Worm (Caenorhabditis elegans): ENCODE measurements around the gene F46H6.5.

DNA sequence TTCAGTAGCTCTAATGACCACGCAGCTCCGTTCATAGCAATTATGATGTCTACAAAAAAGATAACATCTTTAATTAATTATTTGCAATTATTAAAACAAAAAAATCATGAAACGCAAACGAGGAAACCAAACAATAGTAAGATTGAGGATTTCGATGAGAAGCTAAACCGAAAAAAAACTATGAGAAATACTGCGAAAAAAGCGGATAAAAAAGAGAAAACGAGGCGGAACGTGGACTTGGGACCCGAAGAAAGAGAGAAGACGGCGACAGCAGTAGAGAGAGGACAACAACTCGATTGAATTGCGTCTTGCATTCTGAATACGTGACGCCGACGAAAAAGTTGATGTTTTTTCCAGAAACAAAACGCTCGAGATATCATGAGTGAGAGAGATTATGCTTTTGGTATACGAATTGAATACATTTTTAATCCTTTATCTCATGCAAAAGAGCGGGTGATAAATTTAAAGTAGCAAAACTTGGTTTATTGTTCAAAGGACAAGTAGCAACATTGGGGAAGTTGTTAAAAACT, 3.1 kb downstream of the F46H6.5 start, which contains the start of gene ncr-1:
- TF ChIP-seq nhr-237 (tag; optimal IDR thresholded peaks at IDR 0.05), result no peak
- TF ChIP-seq ama-1 (optimal IDR thresholded peaks at IDR 0.05), result no peak
- TF ChIP-seq dpl-1 (GFP tag; optimal IDR thresholded peaks at IDR 0.05), result no peak
- no peak for TF ChIP-seq unc-62 (GFP tag; optimal IDR thresholded peaks at IDR 0.05 in 1 of 2)
- no peak for TF ChIP-seq unc-62 (tag; optimal IDR thresholded peaks at IDR 0.05)
- no peak for TF ChIP-seq jun-1 (tag; optimal IDR thresholded peaks at IDR 0.05)
- no peak for TF ChIP-seq nhr-25 (tag; optimal IDR thresholded peaks at IDR 0.05; ENCODE audit: borderline replicate concordance, insufficient read depth)
- no peak for TF ChIP-seq mdl-1 (tag; optimal IDR thresholded peaks at IDR 0.05)
- no peak for TF ChIP-seq hlh-30 (tag; optimal IDR thresholded peaks at IDR 0.05; ENCODE audit: insufficient read depth)
- TF ChIP-seq tag-97 (GFP tag; IDR thresholded peaks at IDR 0.05), result no peak
- no peak for TF ChIP-seq ces-1 (GFP tag; optimal IDR thresholded peaks at IDR 0.05)
- TF ChIP-seq php-3 (GFP tag; IDR thresholded peaks at IDR 0.05), result no peak
- TF ChIP-seq cey-2 (tag; optimal IDR thresholded peaks at IDR 0.05; ENCODE audit: borderline replicate concordance, insufficient read depth), result no peak

Measured in whole organism, L4 larva.